Worm (Caenorhabditis elegans): Measurements from ENCODE around the gene mut-15.

DNA sequence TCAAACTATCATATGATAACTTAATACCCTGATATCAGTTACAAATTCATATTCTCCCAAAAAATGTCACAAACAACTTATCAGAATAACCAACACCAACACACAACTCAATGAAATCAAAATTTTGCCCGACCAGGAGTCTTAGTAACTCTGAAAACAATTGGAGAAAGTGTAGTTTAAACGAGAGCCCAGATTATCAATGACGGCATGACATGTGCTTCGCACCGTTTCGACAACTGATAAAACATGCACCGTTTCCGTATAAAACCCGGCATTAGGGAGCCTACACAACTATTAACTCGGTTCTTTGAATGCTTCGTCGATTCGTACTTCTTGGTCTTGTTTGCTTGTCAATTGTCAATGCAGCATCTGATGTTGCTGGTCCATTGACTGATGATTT is 8.7 kb upstream of the mut-15 start, which contains the start of gene fil-1:
- TF ChIP-seq mdl-1 (tag; optimal IDR thresholded peaks at IDR 0.05) (no peak), R02D3.7 (tag; optimal IDR thresholded peaks at IDR 0.05) (no peak), mab-5 (tag; optimal IDR thresholded peaks at IDR 0.05) (no peak), nhr-237 (tag; optimal IDR thresholded peaks at IDR 0.05) (no peak), aly-2 (tag; optimal IDR thresholded peaks at IDR 0.05) (no peak), F13H6.1 (tag; optimal IDR thresholded peaks at IDR 0.05) (no peak), zag-1 (tag; optimal IDR thresholded peaks at IDR 0.05) (no peak), lin-39 (tag; optimal IDR thresholded peaks at IDR 0.05) (no peak), skn-1 (tag; optimal IDR thresholded peaks at IDR 0.05) (no peak), nhr-11 (tag; optimal IDR thresholded peaks at IDR 0.05) (no peak), gmeb-1 (tag; optimal IDR thresholded peaks at IDR 0.05) (no peak), fos-1 (tag; optimal IDR thresholded peaks at IDR 0.05) (peak; percentile 40), ama-1 (optimal IDR thresholded peaks at IDR 0.05) (no peak)

All from whole organism, L2 larva.